Fruit fly (Drosophila melanogaster): ENCODE results near the gene CG15561.
A peak's percentile ranks its signal among the peaks of the same experiment; 100 is the strongest.

The CG15561 gene

dm6 chr3R:31218997-31219992 is 3.6 kb upstream of the CG15561 start, which contains the start of gene ATPsynC (continued):
- TF ChIP-seq Ets97D (GFP tag; optimal IDR thresholded peaks at IDR 0.05), result peak; percentile 94
- no peak for TF ChIP-seq CG14965 (GFP tag; optimal IDR thresholded peaks at IDR 0.05; ENCODE audit: borderline replicate concordance)
- peak in 1 of 2 experiments; percentile 98 for TF ChIP-seq Pdp1 (GFP tag; optimal IDR thresholded peaks at IDR 0.05)
- no peak for TF ChIP-seq CG4282 (GFP tag; optimal IDR thresholded peaks at IDR 0.05)
- TF ChIP-seq Sox100B (GFP tag; optimal IDR thresholded peaks at IDR 0.05), result no peak
- TF ChIP-seq CG6689 (GFP tag; IDR thresholded peaks at IDR 0.05), result no peak
- peak; percentile 50 for TF ChIP-seq mirr (GFP tag; optimal IDR thresholded peaks at IDR 0.05)
- TF ChIP-seq unpg (GFP tag; optimal IDR thresholded peaks at IDR 0.05), result peak; percentile 2
- no peak for TF ChIP-seq CG14667 (GFP tag; IDR thresholded peaks at IDR 0.05)
- TF ChIP-seq h (optimal IDR thresholded peaks at IDR 0.05), result no peak
- peak; percentile 55 for TF ChIP-seq CG4328 (GFP tag; optimal IDR thresholded peaks at IDR 0.05)
- no peak for TF ChIP-seq CHES-1-like (GFP tag; optimal IDR thresholded peaks at IDR 0.05)
- peak; percentile 9 for TF ChIP-seq CG8290 (GFP tag; optimal IDR thresholded peaks at IDR 0.05)
- peak in 1 of 2 experiments; percentile 93 for TF ChIP-seq CG8290 (tag; optimal IDR thresholded peaks at IDR 0.05)
- peak; percentile 71 for TF ChIP-seq CTCF (GFP tag; optimal IDR thresholded peaks at IDR 0.05)
- no peak for TF ChIP-seq Ada2b (GFP tag; IDR thresholded peaks at IDR 0.05)
- peak; percentile 51 for TF ChIP-seq pb (GFP tag; optimal IDR thresholded peaks at IDR 0.05)
- TF ChIP-seq schlank (tag; optimal IDR thresholded peaks at IDR 0.05), result peak; percentile 20
- TF ChIP-seq dm (GFP tag; optimal IDR thresholded peaks at IDR 0.05), result peak; percentile 39
- TF ChIP-seq vfl (GFP tag; optimal IDR thresholded peaks at IDR 0.05), result no peak
- no peak for TF ChIP-seq NC2α (GFP tag; optimal IDR thresholded peaks at IDR 0.05)
- TF ChIP-seq CG11085 (GFP tag; IDR thresholded peaks at IDR 0.05), result no peak
- no peak for TF ChIP-seq CG1647 (GFP tag; optimal IDR thresholded peaks at IDR 0.05)
- no peak for TF ChIP-seq wdn (GFP tag; IDR thresholded peaks at IDR 0.05)
- no peak for TF ChIP-seq CG16813 (GFP tag; IDR thresholded peaks at IDR 0.05; ENCODE audit: partially characterized antibody)
- peak; percentile 45 for TF ChIP-seq CG13624 (GFP tag; optimal IDR thresholded peaks at IDR 0.05)
- TF ChIP-seq CG2129 (GFP tag; IDR thresholded peaks at IDR 0.05; ENCODE audit: partially characterized antibody), result no peak
- TF ChIP-seq grau (tag; optimal IDR thresholded peaks at IDR 0.05), result peak; percentile 31
- TF ChIP-seq Lim3 (GFP tag; IDR thresholded peaks at IDR 0.05), result no peak
- no peak for TF ChIP-seq CG18011 (GFP tag; optimal IDR thresholded peaks at IDR 0.05)
- no peak for TF ChIP-seq bbx (GFP tag; IDR thresholded peaks at IDR 0.05; ENCODE audit: partially characterized antibody)
- peak; percentile 75 for TF ChIP-seq Fer1 (GFP tag; optimal IDR thresholded peaks at IDR 0.05)
- TF ChIP-seq Dp (GFP tag; optimal IDR thresholded peaks at IDR 0.05), result peak; percentile 56
- TF ChIP-seq da (GFP tag; optimal IDR thresholded peaks at IDR 0.05), result no peak
- no peak for TF ChIP-seq Vsx1 (GFP tag; optimal IDR thresholded peaks at IDR 0.05)
- no peak for TF ChIP-seq Gsc (GFP tag; IDR thresholded peaks at IDR 0.05)
- TF ChIP-seq ken (GFP tag; IDR thresholded peaks at IDR 0.05), result no peak
- TF ChIP-seq CG2712 (tag; optimal IDR thresholded peaks at IDR 0.05), result peak; percentile 52
- TF ChIP-seq CG10209 (GFP tag; optimal IDR thresholded peaks at IDR 0.05), result peak; percentile 34
- no peak for TF ChIP-seq bab2 (GFP tag; optimal IDR thresholded peaks at IDR 0.05)
- TF ChIP-seq BtbVII (GFP tag; optimal IDR thresholded peaks at IDR 0.05), result peak; percentile 31
- TF ChIP-seq NC2β (GFP tag; optimal IDR thresholded peaks at IDR 0.05), result peak; percentile 69
- TF ChIP-seq CG14014 (GFP tag; IDR thresholded peaks at IDR 0.05), result no peak
- no peak for TF ChIP-seq Oaz (GFP tag; IDR thresholded peaks at IDR 0.05)
- TF ChIP-seq CG11247 (GFP tag; IDR thresholded peaks at IDR 0.05), result no peak
- no peak for TF ChIP-seq Hey (tag; optimal IDR thresholded peaks at IDR 0.05)
- TF ChIP-seq CG4360 (GFP tag; IDR thresholded peaks at IDR 0.05), result no peak
- TF ChIP-seq tx (GFP tag; optimal IDR thresholded peaks at IDR 0.05), result peak; percentile 24
- TF ChIP-seq CG3726 (GFP tag; IDR thresholded peaks at IDR 0.05), result no peak
- TF ChIP-seq CG4730 (GFP tag; IDR thresholded peaks at IDR 0.05), result no peak
- no peak for TF ChIP-seq en (GFP tag; optimal IDR thresholded peaks at IDR 0.05)
